Worm (Caenorhabditis elegans) whole organism, L3 larva: ENCODE measurements around the gene znf-782.
A peak's percentile ranks its signal among the peaks of the same experiment; 100 is the strongest.

Source experiments
- ZK546.5 ChIP-seq: sonication (generic microtip); optimal IDR thresholded peaks from 2 replicates; lab custom pipeline; 2017; ENCODE audit warnings: missing biosample characterization, missing genetic modification characterization
- ama-1 ChIP-seq: fragments of 150-350 bp; optimal IDR thresholded peaks from 2 replicates; lab custom pipeline; 2018
- ceh-16 ChIP-seq: sonication (generic microtip); optimal IDR thresholded peaks from 2 replicates; lab custom pipeline; 2017; ENCODE audit warnings: missing biosample characterization, missing genetic modification characterization
- ceh-28 ChIP-seq: fragments of 150-350 bp; optimal IDR thresholded peaks from 2 replicates; lab custom pipeline; 2014; ENCODE audit warnings: missing biosample characterization, missing genetic modification reagents, missing genetic modification characterization
- ceh-9 ChIP-seq: sonication (generic microtip); optimal IDR thresholded peaks from 2 replicates; lab custom pipeline; 2018; ENCODE audit warnings: missing biosample characterization, missing genetic modification characterization
- daf-12 ChIP-seq: fragments of 150-350 bp; optimal IDR thresholded peaks from 2 replicates; lab custom pipeline; 2014; ENCODE audit warnings: missing biosample characterization, missing genetic modification reagents, missing genetic modification characterization
- egl-5 ChIP-seq: fragments of 150-350 bp; optimal IDR thresholded peaks from 2 replicates; lab custom pipeline; 2017; ENCODE audit warnings: missing biosample characterization, missing genetic modification reagents, missing genetic modification characterization, inconsistent platforms
- elt-1 ChIP-seq: fragments of 150-350 bp; optimal IDR thresholded peaks from 2 replicates; lab custom pipeline; 2014; ENCODE audit warnings: missing biosample characterization, missing genetic modification characterization
- elt-2 ChIP-seq: sonication (generic microtip); optimal IDR thresholded peaks from 2 replicates; lab custom pipeline; 2016; ENCODE audit warnings: missing genetic modification reagents, mild to moderate bottlenecking, missing genetic modification characterization, missing compliant biosample characterization
- elt-3 ChIP-seq, 3 experiments: fragments of 150-350 bp in 1 of 3; sonication (generic microtip) in 2 of 3; optimal IDR thresholded peaks; 2 replicates in 2 of 3; 4 replicates in 1 of 3; lab custom pipeline; 2014 to 2017; ENCODE audit warnings: missing biosample characterization in 3 of 3, missing genetic modification characterization in 3 of 3
- eor-1 ChIP-seq, 2 experiments: fragments of 150-350 bp; optimal IDR thresholded peaks; 2 replicates each; lab custom pipeline; 2014 to 2018; ENCODE audit warnings: missing biosample characterization in 2 of 2, missing genetic modification characterization in 2 of 2
- fkh-10 ChIP-seq: sonication (generic microtip); optimal IDR thresholded peaks from 2 replicates; lab custom pipeline; 2017; ENCODE audit warnings: missing biosample characterization, missing genetic modification reagents, missing genetic modification characterization
- fkh-2 ChIP-seq: fragments of 150-350 bp; optimal IDR thresholded peaks from 2 replicates; lab custom pipeline; 2014; ENCODE audit warnings: missing biosample characterization, missing genetic modification reagents, missing genetic modification characterization
- fos-1 ChIP-seq: fragments of 150-350 bp; optimal IDR thresholded peaks from 2 replicates; lab custom pipeline; 2014; ENCODE audit warnings: missing biosample characterization, missing genetic modification characterization
- hmg-11 ChIP-seq: sonication (generic microtip); optimal IDR thresholded peaks from 2 replicates; lab custom pipeline; 2016; ENCODE audit warnings: missing genetic modification characterization, missing compliant biosample characterization
- jun-1 ChIP-seq: fragments of 150-350 bp; optimal IDR thresholded peaks from 2 replicates; lab custom pipeline; 2014; ENCODE audit warnings: missing biosample characterization, missing genetic modification reagents, missing genetic modification characterization
- lin-39 ChIP-seq: fragments of 150-350 bp; optimal IDR thresholded peaks from 2 replicates; lab custom pipeline; 2018; ENCODE audit warnings: missing biosample characterization, missing genetic modification reagents, missing genetic modification characterization
- mml-1 ChIP-seq: fragments of 150-350 bp; sonication (generic microtip); optimal IDR thresholded peaks from 3 replicates; lab custom pipeline; 2014; ENCODE audit warnings: missing biosample characterization, missing genetic modification characterization
- nfya-1 ChIP-seq: sonication (generic microtip); optimal IDR thresholded peaks from 2 replicates; lab custom pipeline; 2017; ENCODE audit warnings: missing genetic modification characterization, mild to moderate bottlenecking, missing compliant biosample characterization, antibody characterized with exemption, moderate library complexity; ENCODE audit not compliant: insufficient read depth
- nhr-23 ChIP-seq: fragments of 150-350 bp; optimal IDR thresholded peaks from 2 replicates; lab custom pipeline; 2014; ENCODE audit warnings: missing biosample characterization, missing genetic modification reagents, missing genetic modification characterization
- nhr-25 ChIP-seq: sonication (generic microtip); optimal IDR thresholded peaks from 2 replicates; lab custom pipeline; 2017; ENCODE audit warnings: missing biosample characterization, missing genetic modification characterization
- nhr-28 ChIP-seq: fragments of 150-350 bp; optimal IDR thresholded peaks from 2 replicates; lab custom pipeline; 2014; ENCODE audit warnings: missing biosample characterization, missing genetic modification characterization
- nhr-43 ChIP-seq: sonication (generic microtip); optimal IDR thresholded peaks from 2 replicates; lab custom pipeline; 2016; ENCODE audit warnings: mild to moderate bottlenecking, missing genetic modification characterization, missing compliant biosample characterization; ENCODE audit not compliant: poor library complexity, severe bottlenecking
- nhr-67 ChIP-seq: fragments of 150-350 bp; optimal IDR thresholded peaks from 2 replicates; lab custom pipeline; 2014; ENCODE audit warnings: missing biosample characterization, missing genetic modification characterization
- nhr-76 ChIP-seq: fragments of 150-350 bp; sonication (generic microtip); optimal IDR thresholded peaks from 5 replicates; lab custom pipeline; 2014; ENCODE audit warnings: missing biosample characterization, missing genetic modification characterization
- nhr-77 ChIP-seq: fragments of 150-350 bp; optimal IDR thresholded peaks from 2 replicates; lab custom pipeline; 2014; ENCODE audit warnings: missing biosample characterization, missing genetic modification characterization
- pha-4 ChIP-seq: fragments of 150-350 bp; optimal IDR thresholded peaks from 2 replicates; lab custom pipeline; 2014; ENCODE audit warnings: missing biosample characterization, missing genetic modification reagents, missing genetic modification characterization
- pqm-1 ChIP-seq: fragments of 150-350 bp; optimal IDR thresholded peaks from 2 replicates; lab custom pipeline; 2017; ENCODE audit warnings: missing biosample characterization, missing genetic modification characterization, inconsistent platforms
- sea-2 ChIP-seq: fragments of 150-350 bp; sonication (generic microtip); optimal IDR thresholded peaks from 4 replicates; lab custom pipeline; 2014; ENCODE audit warnings: missing biosample characterization, missing genetic modification reagents, missing genetic modification characterization
- skn-1 ChIP-seq: fragments of 150-350 bp; optimal IDR thresholded peaks from 2 replicates; lab custom pipeline; 2014; ENCODE audit warnings: missing biosample characterization, missing genetic modification characterization
- snpc-4 ChIP-seq: fragments of 150-350 bp; optimal IDR thresholded peaks from 2 replicates; lab custom pipeline; 2014; ENCODE audit warnings: missing biosample characterization, missing genetic modification characterization
- tbx-2 ChIP-seq: sonication (generic microtip); optimal IDR thresholded peaks from 2 replicates; lab custom pipeline; 2016; ENCODE audit warnings: mild to moderate bottlenecking, missing genetic modification characterization, missing compliant biosample characterization
- unc-39 ChIP-seq: sonication (generic microtip); optimal IDR thresholded peaks from 4 replicates; lab custom pipeline; 2017; ENCODE audit warnings: missing biosample characterization, missing genetic modification characterization
- zag-1 ChIP-seq: fragments of 150-350 bp; optimal IDR thresholded peaks from 2 replicates; lab custom pipeline; 2014; ENCODE audit warnings: missing biosample characterization, missing genetic modification characterization

Gene znf-782

ce11 chrIV:1070383-1070782 lies 3.1 kb upstream of the znf-782 start (continued):
- TF ChIP-seq nfya-1 (peak; percentile 95), pqm-1 (tag; lab: Kevin White, UChicago) (peak; percentile 79), mml-1 (tag; lab: Kevin White, UChicago) (no peak), pha-4 (tag; lab: Kevin White, UChicago) (peak; percentile 97), sea-2 (no peak), nhr-43 (no peak)

ce11 chrIV:1068730-1069244 lies 1.5 kb upstream of the znf-782 start:
- TF ChIP-seq skn-1, result no peak
- peak; percentile 17 for TF ChIP-seq pha-4 (tag; lab: Kevin White, UChicago)
- no peak for TF ChIP-seq elt-3 (tag; optimal IDR thresholded peaks at IDR 0.05; lab: Kevin White, UChicago)
- peak; percentile 35 for TF ChIP-seq lin-39 (tag; lab: Kevin White, UChicago)

- TF ChIP-seq lin-39 (tag; lab: Kevin White, UChicago) (peak; percentile 3), fos-1 (tag; lab: Kevin White, UChicago) (peak; percentile 22), pha-4 (tag; lab: Kevin White, UChicago) (peak; percentile 38), elt-1 (no peak)
Observed at ce11 chrIV:1065569-1065968, 1.8 kb downstream of the znf-782 start.

ce11 chrIV:1064289-1064848 lies 3.0 kb downstream of the znf-782 start:
- no peak for TF ChIP-seq sea-2
- no peak for TF ChIP-seq fos-1 (tag; lab: Kevin White, UChicago)
- TF ChIP-seq hmg-11 (tag; lab: Kevin White, UChicago), result peak; percentile 40
- peak; percentile 59 for TF ChIP-seq pha-4 (tag; lab: Kevin White, UChicago)
- TF ChIP-seq ceh-28 (tag; lab: Kevin White, UChicago), result no peak
- TF ChIP-seq fkh-10 (GFP tag; lab: Kevin White, UChicago), result no peak
- TF ChIP-seq lin-39 (tag; lab: Kevin White, UChicago), result peak; percentile 48
- no peak for TF ChIP-seq zag-1 (tag; lab: Kevin White, UChicago)
- no peak for TF ChIP-seq ZK546.5
- TF ChIP-seq egl-5 (tag; lab: Kevin White, UChicago), result no peak
- no peak for TF ChIP-seq nhr-77
- peak; percentile 51 for TF ChIP-seq snpc-4 (tag; lab: Kevin White, UChicago)
- TF ChIP-seq ceh-16 (tag; lab: Kevin White, UChicago), result no peak
- TF ChIP-seq jun-1 (tag; lab: Kevin White, UChicago), result no peak
- no peak for TF ChIP-seq eor-1 (tag; optimal IDR thresholded peaks at IDR 0.05; lab: Kevin White, UChicago)
- no peak for TF ChIP-seq nhr-43
- no peak for TF ChIP-seq nhr-23
- TF ChIP-seq daf-12 (tag; lab: Kevin White, UChicago), result no peak
- no peak for TF ChIP-seq nhr-25 (tag; lab: Kevin White, UChicago)
- TF ChIP-seq unc-39, result no peak
- TF ChIP-seq mml-1 (tag; lab: Kevin White, UChicago), result no peak
- TF ChIP-seq nhr-67 (tag; lab: Kevin White, UChicago), result no peak
- TF ChIP-seq nhr-76, result no peak
- peak; percentile 12 for TF ChIP-seq ama-1 (lab: Kevin White, UChicago)
- TF ChIP-seq, all 47 proteins: peak for 5

ce11 chrIV:1063058-1063457 lies 4.3 kb downstream of the znf-782 start:
- TF ChIP-seq nhr-77 (no peak), nhr-67 (tag; lab: Kevin White, UChicago) (no peak)

ce11 chrIV:1058504-1058903 lies 8.8 kb downstream of the znf-782 start:
- TF ChIP-seq elt-2 (no peak), fkh-2 (no peak), elt-1 (no peak), nhr-43 (no peak), mml-1 (tag; lab: Kevin White, UChicago) (no peak), nhr-28 (no peak), ceh-28 (tag; lab: Kevin White, UChicago) (no peak), ama-1 (lab: Kevin White, UChicago) (no peak), nfya-1 (no peak), ZK546.5 (no peak), tbx-2 (no peak), lin-39 (tag; lab: Kevin White, UChicago) (no peak), nhr-23 (no peak), ceh-9 (tag; lab: Kevin White, UChicago) (no peak), jun-1 (tag; lab: Kevin White, UChicago) (no peak), elt-3 (tag; optimal IDR thresholded peaks at IDR 0.05; lab: Kevin White, UChicago) (no peak), nhr-77 (no peak), pqm-1 (tag; lab: Kevin White, UChicago) (no peak)
- TF ChIP-seq, all 47 proteins: peak for 0
